Worm (Caenorhabditis elegans) whole organism, L4 larva: ENCODE data around the gene cgp-1.

Experiments
- F10B5.3 ChIP-seq: sonication (generic microtip); optimal IDR thresholded peaks from 2 replicates; lab custom pipeline; 2016; ENCODE audit warnings: mild to moderate bottlenecking, missing genetic modification characterization, missing compliant biosample characterization
- F44E2.7 ChIP-seq: fragments of 200-800 bp; sonication (Bioruptor generic); IDR thresholded peaks from 2 replicates; pipeline ENCODE4 v2.1.2; 2022; ENCODE audit warnings: missing genetic modification characterization, missing compliant biosample characterization
- F49E8.2 ChIP-seq: sonication (generic microtip); optimal IDR thresholded peaks from 2 replicates; lab custom pipeline; 2016; ENCODE audit warnings: missing compliant biosample characterization, mild to moderate bottlenecking, missing genetic modification characterization, borderline replicate concordance
- R02D3.7 ChIP-seq: fragments of 150-350 bp; sonication (generic microtip); optimal IDR thresholded peaks from 3 replicates; lab custom pipeline; 2014; ENCODE audit warnings: missing biosample characterization, missing genetic modification characterization
- T20F7.1 ChIP-seq: fragments of 200-800 bp; sonication (Bioruptor generic); optimal IDR thresholded peaks from 2 replicates; lab custom pipeline; 2018; ENCODE audit warnings: mild to moderate bottlenecking, missing genetic modification characterization, missing compliant biosample characterization
- T26A8.4 ChIP-seq: fragments of 200-800 bp; sonication (Bioruptor generic); IDR thresholded peaks from 2 replicates; pipeline ENCODE4 v1.3.6; 2022; ENCODE audit warnings: missing genetic modification characterization, missing compliant biosample characterization
- Y105C5A.15 ChIP-seq: fragments of 200-800 bp; sonication (Bioruptor generic); IDR thresholded peaks from 2 replicates; pipeline ENCODE4 v1.3.6; 2022; ENCODE audit warnings: missing genetic modification characterization, missing compliant biosample characterization
- Y48G9A.11 ChIP-seq: fragments of 200-800 bp; sonication (Bioruptor generic); IDR thresholded peaks from 2 replicates; pipeline ENCODE4 v1.3.6; 2022; ENCODE audit warnings: missing genetic modification reagents, missing genetic modification characterization, missing compliant biosample characterization
- ZK337.2 ChIP-seq: fragments of 200-800 bp; sonication (Bioruptor generic); IDR thresholded peaks from 2 replicates; pipeline ENCODE4 v1.3.6; 2022; ENCODE audit warnings: missing genetic modification reagents, missing genetic modification characterization, missing compliant biosample characterization
- aha-1 ChIP-seq: fragments of 150-350 bp; peaks from one replicate; lab custom pipeline; 2014; ENCODE audit warnings: missing biosample characterization, missing genetic modification characterization
- ceh-82 ChIP-seq: sonication (generic microtip); optimal IDR thresholded peaks from 2 replicates; lab custom pipeline; 2017; ENCODE audit warnings: missing biosample characterization, missing genetic modification characterization
- daf-8 ChIP-seq: fragments of 200-800 bp; sonication (Bioruptor generic); IDR thresholded peaks from 2 replicates; pipeline ENCODE4 v1.3.6; 2022; ENCODE audit warnings: missing genetic modification characterization, missing compliant biosample characterization
- dmd-6 ChIP-seq: fragments of 200-800 bp; sonication (Bioruptor generic); IDR thresholded peaks from 2 replicates; pipeline ENCODE4 v1.3.6; 2022; ENCODE audit warnings: missing genetic modification reagents, missing genetic modification characterization, missing compliant biosample characterization
- dmd-8 ChIP-seq: fragments of 200-800 bp; sonication (Bioruptor generic); IDR thresholded peaks from 2 replicates; pipeline ENCODE4 v1.3.6; 2022; ENCODE audit warnings: missing genetic modification characterization, missing compliant biosample characterization
- dmd-9 ChIP-seq: fragments of 200-800 bp; sonication (Bioruptor generic); IDR thresholded peaks from 2 replicates; pipeline ENCODE4 v1.3.6; 2022; ENCODE audit warnings: missing genetic modification reagents, missing genetic modification characterization, missing compliant biosample characterization
- dpl-1 ChIP-seq: fragments of 150-350 bp; optimal IDR thresholded peaks from 2 replicates; lab custom pipeline; 2014; ENCODE audit warnings: missing biosample characterization, missing genetic modification reagents, missing genetic modification characterization
- egl-43 ChIP-seq: fragments of 200-800 bp; sonication (Bioruptor generic); IDR thresholded peaks from 2 replicates; pipeline ENCODE4 v1.3.6; 2022; ENCODE audit warnings: missing genetic modification reagents, missing genetic modification characterization, missing compliant biosample characterization
- fos-1 ChIP-seq: fragments of 150-350 bp; optimal IDR thresholded peaks from 2 replicates; lab custom pipeline; 2014; ENCODE audit warnings: missing biosample characterization, missing genetic modification characterization
- gei-8 ChIP-seq: fragments of 200-800 bp; sonication (Bioruptor generic); optimal IDR thresholded peaks from 2 replicates; lab custom pipeline; 2018; ENCODE audit warnings: mild to moderate bottlenecking, missing genetic modification characterization, missing compliant biosample characterization
- hlh-30 ChIP-seq: sonication (generic microtip); optimal IDR thresholded peaks from 2 replicates; lab custom pipeline; 2017; ENCODE audit warnings: antibody characterized with exemption, mild to moderate bottlenecking, missing genetic modification characterization, missing compliant biosample characterization; ENCODE audit not compliant: insufficient read depth
- hmg-1.1 ChIP-seq: fragments of 200-800 bp; sonication (Bioruptor generic); IDR thresholded peaks from 2 replicates; pipeline ENCODE4 v1.3.6; 2022; ENCODE audit warnings: missing genetic modification reagents, missing genetic modification characterization, missing compliant biosample characterization
- jun-1 ChIP-seq: fragments of 150-350 bp; optimal IDR thresholded peaks from 2 replicates; lab custom pipeline; 2014; ENCODE audit warnings: missing biosample characterization, missing genetic modification reagents, missing genetic modification characterization
- lim-7 ChIP-seq: fragments of 200-800 bp; sonication (Bioruptor generic); IDR thresholded peaks from 2 replicates; pipeline ENCODE4 v1.3.6; 2022; ENCODE audit warnings: missing genetic modification characterization, missing compliant biosample characterization
- lin-1 ChIP-seq: fragments of 200-800 bp; sonication (Bioruptor generic); IDR thresholded peaks from 2 replicates; pipeline ENCODE4 v1.3.6; 2022; ENCODE audit warnings: missing genetic modification reagents, missing genetic modification characterization, missing compliant biosample characterization
- lin-13 ChIP-seq: fragments of 150-350 bp; optimal IDR thresholded peaks from 2 replicates; lab custom pipeline; 2014; ENCODE audit warnings: missing biosample characterization, missing genetic modification reagents, missing genetic modification characterization
- lin-15B ChIP-seq: fragments of 150-350 bp; sonication (generic microtip); optimal IDR thresholded peaks from 3 replicates; lab custom pipeline; 2014; ENCODE audit warnings: missing biosample characterization, missing genetic modification characterization
- lin-29 ChIP-seq: fragments of 200-800 bp; sonication (Bioruptor generic); IDR thresholded peaks from 2 replicates; pipeline ENCODE4 v1.3.6; 2022; ENCODE audit warnings: missing genetic modification reagents, missing genetic modification characterization, missing compliant biosample characterization
- lir-3 ChIP-seq: sonication (generic microtip); optimal IDR thresholded peaks from 2 replicates; lab custom pipeline; 2016; ENCODE audit warnings: mild to moderate bottlenecking, missing genetic modification characterization, missing compliant biosample characterization
- lsy-2 ChIP-seq, 2 experiments: fragments of 150-350 bp in 1 of 2; sonication (generic microtip) in 1 of 2; optimal IDR thresholded peaks; 2 replicates each; lab custom pipeline; 2014 to 2017; ENCODE audit warnings: missing biosample characterization in 2 of 2, missing genetic modification characterization in 2 of 2
- madf-5 ChIP-seq, 2 experiments: fragments of 200-800 bp; sonication (Bioruptor generic); IDR thresholded peaks; 2 replicates each; pipeline ENCODE4 v1.3.6; 2022; ENCODE audit warnings: missing compliant biosample characterization in 2 of 2, missing genetic modification characterization in 2 of 2
- mep-1 ChIP-seq: fragments of 150-350 bp; sonication (generic microtip); optimal IDR thresholded peaks from 3 replicates; lab custom pipeline; 2014; ENCODE audit warnings: missing biosample characterization, missing genetic modification characterization
- mxl-2 ChIP-seq: fragments of 200-800 bp; sonication (Bioruptor generic); conservative IDR thresholded peaks from 2 replicates; pipeline ENCODE4 v1.3.6; 2022; ENCODE audit warnings: missing genetic modification reagents, missing genetic modification characterization, missing compliant biosample characterization
- nhr-11 ChIP-seq: fragments of 150-350 bp; optimal IDR thresholded peaks from 2 replicates; lab custom pipeline; 2014; ENCODE audit warnings: missing biosample characterization, missing genetic modification characterization
- nhr-111 ChIP-seq: fragments of 200-800 bp; sonication (Bioruptor generic); optimal IDR thresholded peaks from 2 replicates; lab custom pipeline; 2018; ENCODE audit warnings: mild to moderate bottlenecking, missing genetic modification characterization, missing compliant biosample characterization
- nhr-237 ChIP-seq: sonication (generic microtip); optimal IDR thresholded peaks from 2 replicates; lab custom pipeline; 2017; ENCODE audit warnings: missing biosample characterization, missing genetic modification characterization
- nhr-25 ChIP-seq: sonication (generic microtip); optimal IDR thresholded peaks from 2 replicates; lab custom pipeline; 2017; ENCODE audit warnings: missing genetic modification characterization, mild to moderate bottlenecking, missing compliant biosample characterization, antibody characterized with exemption, moderate library complexity, borderline replicate concordance; ENCODE audit not compliant: insufficient read depth
- nhr-42 ChIP-seq: fragments of 200-800 bp; sonication (Bioruptor generic); IDR thresholded peaks from 2 replicates; pipeline ENCODE4 v1.3.6; 2022; ENCODE audit warnings: missing genetic modification characterization, missing compliant biosample characterization
- nhr-76 ChIP-seq: fragments of 150-350 bp; optimal IDR thresholded peaks from 2 replicates; lab custom pipeline; 2014; ENCODE audit warnings: missing biosample characterization, missing genetic modification characterization
- php-3 ChIP-seq: fragments of 200-800 bp; sonication (Bioruptor generic); IDR thresholded peaks from 2 replicates; pipeline ENCODE4 v1.3.6; 2022; ENCODE audit warnings: missing genetic modification reagents, missing genetic modification characterization, missing compliant biosample characterization
- pqm-1 ChIP-seq: sonication (generic microtip); optimal IDR thresholded peaks from 2 replicates; lab custom pipeline; 2017; ENCODE audit warnings: missing biosample characterization, missing genetic modification characterization
- rbr-2 ChIP-seq: sonication (generic microtip); optimal IDR thresholded peaks from 2 replicates; lab custom pipeline; 2016; ENCODE audit warnings: missing genotype, missing genetic modification characterization, missing compliant biosample characterization
- snpc-4 ChIP-seq: fragments of 150-350 bp; optimal IDR thresholded peaks from 2 replicates; lab custom pipeline; 2014; ENCODE audit warnings: missing biosample characterization, missing genetic modification characterization
- spr-1 ChIP-seq: sonication (generic microtip); optimal IDR thresholded peaks from 2 replicates; lab custom pipeline; 2016; ENCODE audit warnings: mild to moderate bottlenecking, missing genetic modification characterization, missing compliant biosample characterization
- spr-3 ChIP-seq: fragments of 200-800 bp; sonication (Bioruptor generic); optimal IDR thresholded peaks from 2 replicates; lab custom pipeline; 2018; ENCODE audit warnings: mild to moderate bottlenecking, missing genetic modification characterization, missing compliant biosample characterization
- unc-130 ChIP-seq: sonication (generic microtip); optimal IDR thresholded peaks from 2 replicates; lab custom pipeline; 2016; ENCODE audit warnings: missing genetic modification reagents, missing genetic modification characterization, missing compliant biosample characterization
- unc-39 ChIP-seq: sonication (generic microtip); optimal IDR thresholded peaks from 2 replicates; lab custom pipeline; 2017; ENCODE audit warnings: missing biosample characterization, missing genetic modification characterization
- unc-62 ChIP-seq, 3 experiments: fragments of 150-350 bp in 1 of 3; sonication (generic microtip); optimal IDR thresholded peaks in 2 of 3; peaks in 1 of 3; 1 replicate in 1 of 3; 2 replicates in 2 of 3; lab custom pipeline; 2014 to 2017; ENCODE audit warnings: missing biosample characterization in 3 of 3, missing genetic modification characterization in 3 of 3, missing genetic modification reagents in 3 of 3, missing genotype in 1 of 3
- zag-1 ChIP-seq: fragments of 150-350 bp; optimal IDR thresholded peaks from 2 replicates; lab custom pipeline; 2014; ENCODE audit warnings: missing biosample characterization, missing genetic modification characterization
- zfp-3 ChIP-seq: fragments of 200-800 bp; sonication (Bioruptor generic); conservative IDR thresholded peaks from 2 replicates; pipeline ENCODE4 v1.3.6; 2022; ENCODE audit warnings: missing genetic modification reagents, missing genetic modification characterization, missing compliant biosample characterization
- zip-11 ChIP-seq: fragments of 200-800 bp; sonication (Bioruptor generic); IDR thresholded peaks from 2 replicates; pipeline ENCODE4 v1.3.6; 2022; ENCODE audit warnings: missing genetic modification characterization, missing compliant biosample characterization
- zip-2 ChIP-seq: fragments of 150-350 bp; optimal IDR thresholded peaks from 2 replicates; lab custom pipeline; 2014; ENCODE audit warnings: missing biosample characterization, missing genetic modification characterization

The cgp-1 gene

DNA sequence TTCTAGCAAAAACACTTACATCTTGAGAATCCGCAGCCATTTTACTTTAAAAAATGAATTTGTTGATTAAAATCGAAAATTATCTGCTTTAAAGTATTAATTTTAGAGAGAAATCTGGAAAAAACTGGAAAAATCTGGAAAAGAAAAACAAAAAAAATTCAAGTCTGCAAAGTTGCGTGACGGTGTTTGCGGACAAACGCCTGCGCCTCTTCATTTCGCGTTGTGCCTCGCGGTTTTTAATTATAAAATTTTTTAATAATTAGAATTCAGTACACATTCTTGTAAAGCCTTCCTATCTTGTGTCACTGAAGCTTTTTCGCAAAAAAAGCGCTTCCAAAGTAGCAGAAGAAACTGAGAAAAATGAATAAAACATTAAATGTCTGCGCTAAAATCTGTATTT lies 4.0 kb upstream of the cgp-1 start, which contains the start of gene W03F9.1 (continued):
- TF ChIP-seq lin-29 (GFP tag; lab: Robert Waterston, UW) (no peak), Y48G9A.11 (GFP tag; lab: Robert Waterston, UW) (no peak), snpc-4 (no peak), rbr-2 (peak; percentile 60), F10B5.3 (tag; lab: Kevin White, UChicago) (peak; percentile 45), jun-1 (tag; lab: Kevin White, UChicago) (no peak), fos-1 (tag; lab: Kevin White, UChicago) (no peak), R02D3.7 (tag; lab: Kevin White, UChicago) (no peak), dmd-9 (GFP tag; lab: Robert Waterston, UW) (no peak), zfp-3 (0 out of 2 replicates have a peak, but pooled peaks have one; percentile 32), zip-11 (GFP tag; lab: Robert Waterston, UW) (no peak), ZK337.2 (GFP tag; lab: Robert Waterston, UW) (no peak), unc-62 (GFP tag; optimal IDR thresholded peaks at IDR 0.05 in 1 of 2; lab: Kevin White, UChicago) (no peak), unc-62 (tag; optimal IDR thresholded peaks at IDR 0.05; lab: Kevin White, UChicago) (no peak), spr-3 (no peak), hlh-30 (tag; lab: Kevin White, UChicago) (peak; percentile 32), zag-1 (tag; lab: Kevin White, UChicago) (no peak), egl-43 (no peak), lsy-2 (tag; optimal IDR thresholded peaks at IDR 0.05; lab: Kevin White, UChicago) (peak in 1 of 2 experiments; percentile 71), F44E2.7 (GFP tag; lab: Robert Waterston, UW) (no peak), daf-8 (GFP tag; lab: Robert Waterston, UW) (no peak), nhr-25 (tag; lab: Kevin White, UChicago) (no peak), unc-130 (peak; percentile 39), T26A8.4 (peak; percentile 58), lin-13 (no peak), nhr-237 (tag; lab: Kevin White, UChicago) (no peak), aha-1 (tag; lab: Kevin White, UChicago) (no peak), gei-8 (no peak), ceh-82 (no peak), hmg-1.1 (GFP tag; lab: Robert Waterston, UW) (peak; percentile 65), lin-1 (GFP tag; lab: Robert Waterston, UW) (no peak), dpl-1 (GFP tag; lab: Kevin White, UChicago) (peak; percentile 63), pqm-1 (no peak), mep-1 (tag; lab: Kevin White, UChicago) (peak; percentile 77), zip-2 (tag; lab: Kevin White, UChicago) (peak; percentile 30), Y105C5A.15 (no peak), madf-5 (GFP tag; IDR thresholded peaks at IDR 0.05; lab: Robert Waterston, UW) (no peak), lin-15B (tag; lab: Kevin White, UChicago) (no peak)

DNA sequence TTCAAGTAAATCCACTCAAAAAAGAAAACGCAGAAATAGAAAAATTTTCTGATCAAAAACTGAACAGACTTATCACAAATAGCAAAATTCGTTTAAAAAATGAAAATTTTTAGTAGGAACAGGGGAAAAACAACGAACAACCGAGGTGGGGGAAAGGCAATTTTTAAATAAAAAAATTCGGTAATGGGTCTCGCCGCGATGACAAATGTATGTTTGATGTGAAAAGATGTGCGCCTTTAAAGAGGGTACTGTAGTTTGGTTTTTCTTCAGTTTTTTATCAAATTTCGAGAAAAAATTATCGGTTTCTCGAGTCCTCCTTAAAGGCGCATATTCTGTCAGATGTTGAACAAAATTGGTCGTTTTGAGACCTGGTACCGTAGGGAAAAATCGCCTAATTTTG lies 1.3 kb upstream of the cgp-1 start:
- TF ChIP-seq mxl-2 (no peak), zip-11 (GFP tag; lab: Robert Waterston, UW) (no peak), nhr-111 (GFP tag; lab: Kevin White, UChicago) (no peak), dmd-9 (GFP tag; lab: Robert Waterston, UW) (no peak), zag-1 (tag; lab: Kevin White, UChicago) (no peak), dmd-8 (GFP tag; lab: Robert Waterston, UW) (no peak), nhr-237 (tag; lab: Kevin White, UChicago) (no peak), F49E8.2 (tag; lab: Kevin White, UChicago) (peak; percentile 29), daf-8 (GFP tag; lab: Robert Waterston, UW) (no peak), T20F7.1 (GFP tag; lab: Kevin White, UChicago) (no peak), spr-1 (no peak), lim-7 (GFP tag; lab: Robert Waterston, UW) (peak; percentile 56), unc-62 (GFP tag; optimal IDR thresholded peaks at IDR 0.05 in 1 of 2; lab: Kevin White, UChicago) (no peak), unc-62 (tag; optimal IDR thresholded peaks at IDR 0.05; lab: Kevin White, UChicago) (no peak), F44E2.7 (GFP tag; lab: Robert Waterston, UW) (no peak), nhr-76 (tag; lab: Kevin White, UChicago) (no peak), unc-39 (tag; lab: Kevin White, UChicago) (no peak), nhr-42 (GFP tag; lab: Robert Waterston, UW) (no peak), lir-3 (tag; lab: Kevin White, UChicago) (no peak), php-3 (GFP tag; lab: Robert Waterston, UW) (no peak), aha-1 (tag; lab: Kevin White, UChicago) (peak; percentile 70), Y105C5A.15 (no peak), nhr-11 (tag; lab: Kevin White, UChicago) (no peak), dmd-6 (GFP tag; lab: Robert Waterston, UW) (no peak)
